Fruit fly (Drosophila melanogaster) whole organism, prepupa: ENCODE data around the gene PGAP1.

ENCODE experiments used
- Blimp-1 ChIP-seq: fragments of 200-800 bp; sonication (Bioruptor generic); optimal IDR thresholded peaks from 3 replicates; lab custom pipeline; 2017; ENCODE audit warnings: missing biosample characterization, missing genetic modification characterization, mild to moderate bottlenecking, moderate library complexity, missing genetic modification reagents
- CG10631 ChIP-seq: fragments of 200-800 bp; sonication (Bioruptor generic); optimal IDR thresholded peaks from 2 replicates; lab custom pipeline; 2016; ENCODE audit warnings: missing biosample characterization, missing genetic modification characterization
- CG10669 ChIP-seq: fragments of 200-800 bp; sonication (Bioruptor generic); optimal IDR thresholded peaks from 3 replicates; lab custom pipeline; 2018; ENCODE audit warnings: missing biosample characterization, mild to moderate bottlenecking, missing genetic modification characterization, moderate library complexity
- CG11762 ChIP-seq: fragments of 200-800 bp; sonication (Bioruptor generic); optimal IDR thresholded peaks from 3 replicates; lab custom pipeline; 2016; ENCODE audit warnings: missing biosample characterization, missing genetic modification characterization; ENCODE audit not compliant: insufficient read depth
- CG11902 ChIP-seq: fragments of 200-800 bp; sonication (Bioruptor generic); optimal IDR thresholded peaks from 3 replicates; lab custom pipeline; 2016; ENCODE audit warnings: missing biosample characterization, missing genetic modification characterization
- CG15336 ChIP-seq: fragments of 200-800 bp; sonication (Bioruptor generic); IDR thresholded peaks from 2 replicates; pipeline ENCODE4 v1.3.6; 2022; ENCODE audit warnings: missing biosample characterization, missing genetic modification characterization
- CG1621 ChIP-seq: fragments of 200-800 bp; sonication (Bioruptor generic); optimal IDR thresholded peaks from 3 replicates; lab custom pipeline; 2018; ENCODE audit warnings: missing biosample characterization, mild to moderate bottlenecking, missing genetic modification characterization
- CG16779 ChIP-seq: fragments of 200-800 bp; sonication (Bioruptor generic); optimal IDR thresholded peaks from 3 replicates; lab custom pipeline; 2017; ENCODE audit warnings: missing biosample characterization, mild to moderate bottlenecking, missing genetic modification characterization
- CG3032 ChIP-seq: fragments of 200-800 bp; optimal IDR thresholded peaks from 2 replicates; lab custom pipeline; 2019; ENCODE audit warnings: missing biosample characterization, mild to moderate bottlenecking, missing genetic modification characterization, moderate library complexity
- CG32006 ChIP-seq: fragments of 200-800 bp; sonication (Bioruptor generic); optimal IDR thresholded peaks from 3 replicates; lab custom pipeline; 2017; ENCODE audit warnings: missing biosample characterization, mild to moderate bottlenecking, missing genetic modification characterization
- CG34406 ChIP-seq: fragments of 200-800 bp; sonication (Bioruptor generic); optimal IDR thresholded peaks from 3 replicates; lab custom pipeline; 2016; ENCODE audit warnings: missing biosample characterization, missing genetic modification characterization
- CG3919 ChIP-seq: fragments of 200-800 bp; sonication (Bioruptor generic); optimal IDR thresholded peaks from 3 replicates; lab custom pipeline; 2016; ENCODE audit warnings: missing biosample characterization, missing genetic modification characterization
- CG4318 ChIP-seq: fragments of 200-800 bp; sonication (Bioruptor generic); optimal IDR thresholded peaks from 3 replicates; lab custom pipeline; 2017; ENCODE audit warnings: missing biosample characterization, mild to moderate bottlenecking, missing genetic modification characterization
- CG6163 ChIP-seq: fragments of 200-800 bp; sonication (Bioruptor generic); IDR thresholded peaks from 3 replicates; pipeline ENCODE4 v1.3.6; 2022; ENCODE audit warnings: missing biosample characterization, missing genetic modification characterization
- CG6792 ChIP-seq: fragments of 200-800 bp; sonication (Bioruptor generic); optimal IDR thresholded peaks from 3 replicates; lab custom pipeline; 2016; ENCODE audit warnings: missing biosample characterization, missing genetic modification characterization
- CG6808 ChIP-seq: fragments of 200-800 bp; sonication (Bioruptor generic); optimal IDR thresholded peaks from 3 replicates; lab custom pipeline; 2017; ENCODE audit warnings: missing biosample characterization, missing genetic modification characterization, mild to moderate bottlenecking, moderate library complexity, missing genetic modification reagents
- CG7368 ChIP-seq: fragments of 200-800 bp; sonication (Bioruptor generic); optimal IDR thresholded peaks from 3 replicates; lab custom pipeline; 2016; ENCODE audit warnings: missing biosample characterization, missing genetic modification characterization
- CG8119 ChIP-seq: fragments of 200-800 bp; sonication (Bioruptor generic); IDR thresholded peaks from 3 replicates; pipeline ENCODE4 v1.3.6; 2022; ENCODE audit warnings: missing biosample characterization, missing genetic modification characterization
- CG8319 ChIP-seq: fragments of 200-800 bp; sonication (Bioruptor generic); optimal IDR thresholded peaks from 3 replicates; lab custom pipeline; 2016; ENCODE audit warnings: missing biosample characterization, missing genetic modification characterization
- CG8632 ChIP-seq: fragments of 200-800 bp; sonication (Bioruptor generic); optimal IDR thresholded peaks from 3 replicates; lab custom pipeline; 2016; ENCODE audit warnings: missing biosample characterization, missing genetic modification characterization
- CG9139 ChIP-seq: fragments of 200-800 bp; sonication (Bioruptor generic); optimal IDR thresholded peaks from 3 replicates; lab custom pipeline; 2017; ENCODE audit warnings: missing biosample characterization, mild to moderate bottlenecking, missing genetic modification characterization
- Eip75B ChIP-seq: fragments of 200-800 bp; sonication (Bioruptor generic); optimal IDR thresholded peaks from 3 replicates; lab custom pipeline; 2016; ENCODE audit warnings: missing biosample characterization, missing genetic modification characterization
- Eip93F ChIP-seq: fragments of 200-800 bp; sonication (Bioruptor generic); optimal IDR thresholded peaks from 2 replicates; lab custom pipeline; 2016; ENCODE audit warnings: missing biosample characterization, mild to moderate bottlenecking, missing genetic modification characterization
- Ets21C ChIP-seq: fragments of 200-800 bp; sonication (Bioruptor generic); optimal IDR thresholded peaks from 3 replicates; lab custom pipeline; 2016; ENCODE audit warnings: missing biosample characterization, missing genetic modification characterization
- Ets96B ChIP-seq: fragments of 200-800 bp; optimal IDR thresholded peaks from 2 replicates; lab custom pipeline; 2019; ENCODE audit warnings: missing biosample characterization, mild to moderate bottlenecking, missing genetic modification characterization, moderate library complexity
- Gug ChIP-seq: fragments of 200-800 bp; sonication (Bioruptor generic); IDR thresholded peaks from 2 replicates; pipeline ENCODE4 v1.3.6; 2022; ENCODE audit warnings: missing biosample characterization, missing genetic modification characterization
- Hr38 ChIP-seq: sonication (Bioruptor generic); optimal IDR thresholded peaks from 2 replicates; lab custom pipeline; 2016; ENCODE audit warnings: missing biosample characterization, missing genetic modification characterization
- Hr39 ChIP-seq: fragments of 200-800 bp; sonication (Bioruptor generic); optimal IDR thresholded peaks from 2 replicates; lab custom pipeline; 2016; ENCODE audit warnings: missing biosample characterization, missing genetic modification characterization
- Lpt ChIP-seq: fragments of 200-800 bp; sonication (Bioruptor generic); optimal IDR thresholded peaks from 3 replicates; lab custom pipeline; 2016; ENCODE audit warnings: missing biosample characterization, missing genetic modification characterization
- Met ChIP-seq: fragments of 200-800 bp; sonication (Bioruptor generic); optimal IDR thresholded peaks from 3 replicates; lab custom pipeline; 2016; ENCODE audit warnings: missing biosample characterization, missing genetic modification characterization
- OdsH ChIP-seq: fragments of 200-800 bp; sonication (Bioruptor generic); optimal IDR thresholded peaks from 3 replicates; lab custom pipeline; 2016; ENCODE audit warnings: missing biosample characterization, missing genetic modification characterization
- Smox ChIP-seq: fragments of 200-800 bp; sonication (Bioruptor generic); optimal IDR thresholded peaks from 3 replicates; lab custom pipeline; 2016; ENCODE audit warnings: missing biosample characterization, missing genetic modification characterization
- Sox102F ChIP-seq: fragments of 200-800 bp; sonication (Bioruptor generic); optimal IDR thresholded peaks from 2 replicates; lab custom pipeline; 2016; ENCODE audit warnings: missing biosample characterization, mild to moderate bottlenecking, missing genetic modification characterization
- Sox14 ChIP-seq: fragments of 200-800 bp; sonication (Bioruptor generic); optimal IDR thresholded peaks from 3 replicates; lab custom pipeline; 2016; ENCODE audit warnings: missing biosample characterization, missing genetic modification characterization
- Sox15 ChIP-seq: fragments of 200-800 bp; sonication (Bioruptor generic); optimal IDR thresholded peaks from 3 replicates; lab custom pipeline; 2016; ENCODE audit warnings: missing biosample characterization, missing genetic modification characterization
- acj6 ChIP-seq: fragments of 200-800 bp; sonication (Bioruptor generic); optimal IDR thresholded peaks from 3 replicates; lab custom pipeline; 2016; ENCODE audit warnings: missing biosample characterization, missing genetic modification characterization
- cyc ChIP-seq: fragments of 200-800 bp; sonication (Bioruptor generic); optimal IDR thresholded peaks from 3 replicates; lab custom pipeline; 2016; ENCODE audit warnings: missing biosample characterization, missing genetic modification characterization
- dac ChIP-seq: fragments of 200-800 bp; sonication (Bioruptor generic); optimal IDR thresholded peaks from 2 replicates; lab custom pipeline; 2017; ENCODE audit warnings: missing biosample characterization, mild to moderate bottlenecking, missing genetic modification characterization
- eg ChIP-seq: fragments of 200-800 bp; sonication (Bioruptor generic); IDR thresholded peaks from 3 replicates; pipeline ENCODE4 v1.3.6; 2022; ENCODE audit warnings: missing biosample characterization, missing genetic modification characterization
- esn ChIP-seq: fragments of 200-800 bp; sonication (Bioruptor generic); optimal IDR thresholded peaks from 2 replicates; lab custom pipeline; 2016; ENCODE audit warnings: missing biosample characterization, mild to moderate bottlenecking, missing genetic modification characterization, moderate library complexity
- fd85E ChIP-seq: fragments of 200-800 bp; sonication (Bioruptor generic); optimal IDR thresholded peaks from 3 replicates; lab custom pipeline; 2016; ENCODE audit warnings: missing biosample characterization, missing genetic modification characterization
- fkh ChIP-seq: fragments of 200-800 bp; sonication (Bioruptor generic); optimal IDR thresholded peaks from 3 replicates; lab custom pipeline; 2017; ENCODE audit warnings: missing biosample characterization, mild to moderate bottlenecking, missing genetic modification characterization, moderate library complexity
- lz ChIP-seq: fragments of 200-800 bp; sonication (Bioruptor generic); optimal IDR thresholded peaks from 3 replicates; lab custom pipeline; 2016; ENCODE audit warnings: missing biosample characterization, missing genetic modification characterization
- pdm3 ChIP-seq: fragments of 200-800 bp; sonication (Bioruptor generic); optimal IDR thresholded peaks from 3 replicates; lab custom pipeline; 2016; ENCODE audit warnings: missing biosample characterization, missing genetic modification characterization
- salr ChIP-seq, 2 experiments: fragments of 200-800 bp; sonication (Bioruptor generic); optimal IDR thresholded peaks; 3 replicates each; lab custom pipeline; 2016 to 2018; ENCODE audit warnings: missing biosample characterization in 2 of 2, missing genetic modification characterization in 2 of 2, mild to moderate bottlenecking in 1 of 2
- ss ChIP-seq, 2 experiments: fragments of 200-800 bp; sonication (Bioruptor generic); optimal IDR thresholded peaks; 2 replicates in 1 of 2; 3 replicates in 1 of 2; lab custom pipeline; 2017 to 2018; ENCODE audit warnings: mild to moderate bottlenecking in 2 of 2, missing biosample characterization in 2 of 2, missing genetic modification characterization in 2 of 2, moderate library complexity in 1 of 2
- topi ChIP-seq: fragments of 200-800 bp; sonication (Bioruptor generic); optimal IDR thresholded peaks from 3 replicates; lab custom pipeline; 2016; ENCODE audit warnings: missing biosample characterization, missing genetic modification characterization

PGAP1 gene

dm6 chrX:5699824-5700498, 10.7 kb upstream of the PGAP1 start (continued):
- TF ChIP-seq CG10669 (GFP tag; lab: Kevin White, UChicago) (peak; percentile 64), fd85E (GFP tag; lab: Kevin White, UChicago) (no peak), Gug (GFP tag; lab: Robert Waterston, UW) (peak; percentile 57), CG3032 (tag; lab: Kevin White, UChicago) (peak; percentile 51), Sox14 (peak; percentile 66), Eip93F (no peak), CG9139 (GFP tag; lab: Kevin White, UChicago) (no peak), Lpt (GFP tag; lab: Kevin White, UChicago) (peak; percentile 53), Blimp-1 (GFP tag; lab: Kevin White, UChicago) (no peak), Hr39 (GFP tag; lab: Kevin White, UChicago) (peak; percentile 67), cyc (peak; percentile 62), dac (GFP tag; lab: Kevin White, UChicago) (no peak), CG8119 (GFP tag; lab: Robert Waterston, UW) (peak; percentile 73), CG11762 (GFP tag; lab: Kevin White, UChicago) (peak; percentile 41), acj6 (GFP tag; lab: Kevin White, UChicago) (peak; percentile 67), CG6163 (GFP tag; lab: Robert Waterston, UW) (peak; percentile 63; the same call in 2 of the 3 replicates), Hr38 (GFP tag; lab: Kevin White, UChicago) (no peak), CG15336 (GFP tag; lab: Robert Waterston, UW) (peak; percentile 76), Met (GFP tag; lab: Kevin White, UChicago) (peak; percentile 73), Ets21C (peak; percentile 44), salr (GFP tag; optimal IDR thresholded peaks at IDR 0.05; lab: Kevin White, UChicago) (peak; percentile 32 to 43), CG7368 (peak; percentile 48)

DNA sequence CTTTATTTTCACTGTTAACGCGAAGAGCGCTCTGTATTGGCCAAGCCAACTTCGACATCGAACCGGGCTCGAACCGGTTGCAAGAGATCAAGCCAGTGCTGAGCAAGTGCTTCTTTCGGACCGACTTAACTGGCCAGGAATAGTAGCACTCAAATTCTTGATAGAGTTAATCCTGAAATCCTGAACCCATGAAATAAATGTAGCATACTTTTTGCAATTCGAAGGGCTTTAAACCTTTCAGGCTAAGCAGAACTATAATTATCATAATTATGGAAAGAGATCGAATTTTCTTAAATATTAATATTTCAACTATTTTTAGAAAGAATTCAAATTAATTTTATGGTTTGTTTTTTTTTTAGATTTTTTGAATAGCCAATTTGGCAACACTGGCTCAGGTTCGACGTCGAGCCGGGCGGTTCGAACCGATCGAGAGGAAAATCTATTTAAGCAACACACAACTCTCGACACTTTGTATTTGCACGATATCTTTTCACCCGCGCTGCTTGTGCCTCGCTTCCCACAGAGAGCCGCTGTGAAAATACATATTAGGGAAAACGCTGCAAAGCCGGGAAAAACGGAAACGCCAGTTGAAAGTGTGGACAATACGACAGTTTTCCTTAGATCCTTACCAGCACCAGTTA, 8.9 kb upstream of the PGAP1 start, which contains the start of gene AdamTS-B:
AdamTS-B (plus strand) TSS at position 471 of the 641 bp plus-strand sequence.
- TF ChIP-seq eg (GFP tag; lab: Robert Waterston, UW) (peak; percentile 69; the same call in 2 of the 3 replicates), fkh (GFP tag; lab: Kevin White, UChicago) (no peak), CG9139 (GFP tag; lab: Kevin White, UChicago) (peak; percentile 56), esn (GFP tag; lab: Kevin White, UChicago) (peak; percentile 67), CG8119 (GFP tag; lab: Robert Waterston, UW) (peak; percentile 80), acj6 (GFP tag; lab: Kevin White, UChicago) (peak; percentile 62), Smox (GFP tag; lab: Kevin White, UChicago) (peak; percentile 70), Gug (GFP tag; lab: Robert Waterston, UW) (peak; percentile 63; the same call in 1 of the 2 replicates), Sox15 (peak; percentile 46), ss (GFP tag; optimal IDR thresholded peaks at IDR 0.05; lab: Kevin White, UChicago) (no peak), CG10669 (GFP tag; lab: Kevin White, UChicago) (peak; percentile 73), CG10631 (GFP tag; lab: Kevin White, UChicago) (peak; percentile 57), CG3919 (GFP tag; lab: Kevin White, UChicago) (peak; percentile 62), dac (GFP tag; lab: Kevin White, UChicago) (peak; percentile 46), CG4318 (peak; percentile 59), Eip75B (peak; percentile 76), CG8319 (GFP tag; lab: Kevin White, UChicago) (peak; percentile 16), OdsH (GFP tag; lab: Kevin White, UChicago) (peak; percentile 63), CG6792 (GFP tag; lab: Kevin White, UChicago) (peak; percentile 62), CG32006 (GFP tag; lab: Kevin White, UChicago) (peak; percentile 79), Ets96B (tag; lab: Kevin White, UChicago) (peak; percentile 49), CG11902 (GFP tag; lab: Kevin White, UChicago) (peak; percentile 29), CG16779 (tag; lab: Kevin White, UChicago) (peak; percentile 73), Sox102F (peak; percentile 62), CG1621 (tag; lab: Kevin White, UChicago) (peak; percentile 52), lz (GFP tag; lab: Kevin White, UChicago) (peak; percentile 74), CG34406 (peak; percentile 53), Hr38 (GFP tag; lab: Kevin White, UChicago) (no peak), CG6808 (peak; percentile 78), CG8632 (GFP tag; lab: Kevin White, UChicago) (peak; percentile 52), CG11762 (GFP tag; lab: Kevin White, UChicago) (peak; percentile 45), CG7368 (peak; percentile 57), pdm3 (GFP tag; lab: Kevin White, UChicago) (peak; percentile 62), topi (GFP tag; lab: Kevin White, UChicago) (peak; percentile 66)
